Fruit fly (Drosophila melanogaster) whole organism, embryonic: ENCODE data around the gene east.

Experiments
- ATbp ChIP-seq: fragments of 200-800 bp; sonication (Bioruptor generic); optimal IDR thresholded peaks from 2 replicates; lab custom pipeline; 2017; ENCODE audit warnings: missing biosample characterization, mild to moderate bottlenecking, missing genetic modification characterization, missing genetic modification reagents
- Awh ChIP-seq: fragments of 200-800 bp; sonication (Bioruptor generic); IDR thresholded peaks from 2 replicates; pipeline ENCODE4, ENCODE4 v1.3.6; 2022; ENCODE audit warnings: missing biosample characterization, missing genetic modification characterization
- B-H2 ChIP-seq: fragments of 200-800 bp; sonication (Bioruptor generic); optimal IDR thresholded peaks from 2 replicates; lab custom pipeline; 2018; ENCODE audit warnings: missing biosample characterization, mild to moderate bottlenecking, missing genetic modification characterization
- Blimp-1 ChIP-seq: fragments of 200-800 bp; sonication (Bioruptor generic); optimal IDR thresholded peaks from 3 replicates; lab custom pipeline; 2018; ENCODE audit warnings: missing biosample characterization, missing genetic modification characterization, mild to moderate bottlenecking, moderate library complexity, missing genetic modification reagents
- CG10147 ChIP-seq: fragments of 200-800 bp; sonication (Bioruptor generic); optimal IDR thresholded peaks from 2 replicates; lab custom pipeline; 2019; ENCODE audit warnings: missing biosample characterization, mild to moderate bottlenecking, missing genetic modification characterization, moderate library complexity
- CG10565 ChIP-seq: fragments of 200-800 bp; sonication (Bioruptor generic); optimal IDR thresholded peaks from 3 replicates; lab custom pipeline; 2016; ENCODE audit warnings: missing biosample characterization, mild to moderate bottlenecking, missing genetic modification characterization
- CG12299 ChIP-seq: fragments of 200-800 bp; sonication (Bioruptor generic); optimal IDR thresholded peaks from 2 replicates; lab custom pipeline; 2018; ENCODE audit warnings: missing biosample characterization, mild to moderate bottlenecking, missing genetic modification characterization
- CG1233 ChIP-seq: fragments of 200-800 bp; sonication (Bioruptor generic); optimal IDR thresholded peaks from 4 replicates; lab custom pipeline; 2018; ENCODE audit warnings: missing biosample characterization, mild to moderate bottlenecking, missing genetic modification characterization
- CG14014 ChIP-seq: fragments of 200-800 bp; sonication (Bioruptor generic); IDR thresholded peaks from 2 replicates; pipeline ENCODE4 v1.3.6; 2022; ENCODE audit warnings: missing biosample characterization, missing genetic modification characterization
- CG1647 ChIP-seq: fragments of 200-800 bp; sonication (Bioruptor generic); optimal IDR thresholded peaks from 3 replicates; lab custom pipeline; 2016; ENCODE audit warnings: missing biosample characterization, missing genetic modification characterization
- CG18599 ChIP-seq: fragments of 200-800 bp; sonication (Bioruptor generic); optimal IDR thresholded peaks from 3 replicates; lab custom pipeline; 2017; ENCODE audit warnings: missing biosample characterization, missing genetic modification characterization, mild to moderate bottlenecking, moderate library complexity, missing genetic modification reagents
- CG2116 ChIP-seq: fragments of 200-800 bp; sonication (Bioruptor generic); optimal IDR thresholded peaks from 3 replicates; lab custom pipeline; 2018; ENCODE audit warnings: missing biosample characterization, mild to moderate bottlenecking, missing genetic modification characterization
- CG2678 ChIP-seq: fragments of 200-800 bp; sonication (Bioruptor generic); optimal IDR thresholded peaks from 3 replicates; lab custom pipeline; 2019; ENCODE audit warnings: missing biosample characterization, mild to moderate bottlenecking, missing genetic modification characterization, moderate library complexity
- CG31224 ChIP-seq: fragments of 200-800 bp; sonication (Bioruptor generic); IDR thresholded peaks from 2 replicates; pipeline ENCODE4 v1.3.6; 2022; ENCODE audit warnings: missing biosample characterization, missing genetic modification characterization
- CG32767 ChIP-seq: fragments of 200-800 bp; sonication (Bioruptor generic); IDR thresholded peaks from 2 replicates; pipeline ENCODE4 v1.3.6; 2022; ENCODE audit warnings: missing biosample characterization, missing genetic modification characterization
- CG43689 ChIP-seq: fragments of 200-800 bp; sonication (Bioruptor generic); IDR thresholded peaks from 2 replicates; pipeline ENCODE4 v1.3.6; 2022; ENCODE audit warnings: missing biosample characterization, missing genetic modification characterization
- CHES-1-like ChIP-seq: fragments of 200-800 bp; sonication (Bioruptor generic); optimal IDR thresholded peaks from 2 replicates; lab custom pipeline; 2016; ENCODE audit warnings: missing biosample characterization, missing genetic modification characterization
- D19A ChIP-seq: fragments of 200-800 bp; optimal IDR thresholded peaks from 3 replicates; lab custom pipeline; 2019; ENCODE audit warnings: missing biosample characterization, mild to moderate bottlenecking, missing genetic modification characterization, moderate library complexity
- Deaf1 ChIP-seq: fragments of 200-800 bp; optimal IDR thresholded peaks from 3 replicates; lab custom pipeline; 2019; ENCODE audit warnings: missing biosample characterization, mild to moderate bottlenecking, missing genetic modification characterization, moderate library complexity
- Drgx ChIP-seq: fragments of 200-800 bp; sonication (Bioruptor generic); IDR thresholded peaks from 2 replicates; pipeline ENCODE4 v1.3.6; 2022; ENCODE audit warnings: missing biosample characterization, missing genetic modification characterization
- Eip74EF ChIP-seq, 2 experiments: fragments of 200-800 bp in 1 of 2; fragments of >200 bp in 1 of 2; sonication (Bioruptor generic) in 1 of 2; optimal IDR thresholded peaks; 2 replicates each; lab custom pipeline; 2017 to 2019; ENCODE audit warnings: missing biosample characterization in 2 of 2, missing genetic modification characterization in 2 of 2, mild to moderate bottlenecking in 1 of 2, moderate library complexity in 1 of 2
- HLH3B ChIP-seq: fragments of 200-800 bp; sonication (Bioruptor generic); IDR thresholded peaks from 2 replicates; pipeline ENCODE4 v1.3.6; 2022; ENCODE audit warnings: missing biosample characterization, missing genetic modification characterization
- HmgZ ChIP-seq: fragments of 200-800 bp; sonication (Bioruptor generic); optimal IDR thresholded peaks from 2 replicates; lab custom pipeline; 2018; ENCODE audit warnings: missing biosample characterization, mild to moderate bottlenecking, missing genetic modification characterization
- Pdp1 ChIP-seq, 2 experiments: fragments of 200-800 bp; sonication (Bioruptor generic); optimal IDR thresholded peaks; 3 replicates each; lab custom pipeline; 2016; ENCODE audit warnings: missing biosample characterization in 2 of 2, missing genetic modification characterization in 2 of 2, mild to moderate bottlenecking in 1 of 2, moderate library complexity in 1 of 2
- Scr ChIP-seq: fragments of 200-800 bp; sonication (Bioruptor generic); IDR thresholded peaks from 2 replicates; pipeline ENCODE4 v1.3.6; 2022; ENCODE audit warnings: missing biosample characterization, missing genetic modification characterization; ENCODE audit not compliant: partially characterized antibody
- Taf1 ChIP-seq: fragments of 200-800 bp; sonication (Bioruptor generic); IDR thresholded peaks from 2 replicates; pipeline ENCODE4 v1.3.6; 2022; ENCODE audit warnings: missing biosample characterization, missing genetic modification characterization
- danr ChIP-seq: fragments of 200-800 bp; sonication (Bioruptor generic); IDR thresholded peaks from 2 replicates; pipeline ENCODE4 v1.3.6; 2022; ENCODE audit warnings: missing biosample characterization, missing genetic modification characterization
- dm ChIP-seq: fragments of 200-800 bp; sonication (Bioruptor generic); optimal IDR thresholded peaks from 3 replicates; lab custom pipeline; 2016; ENCODE audit warnings: missing biosample characterization, missing genetic modification characterization
- ems ChIP-seq: fragments of 200-800 bp; sonication (Bioruptor generic); optimal IDR thresholded peaks from 3 replicates; lab custom pipeline; 2016; ENCODE audit warnings: missing biosample characterization, missing genetic modification characterization
- gsb-n ChIP-seq: fragments of 200-800 bp; sonication (Bioruptor generic); optimal IDR thresholded peaks from 3 replicates; lab custom pipeline; 2018; ENCODE audit warnings: missing biosample characterization, mild to moderate bottlenecking, missing genetic modification characterization
- hb ChIP-seq: fragments of 200-800 bp; sonication (Bioruptor generic); IDR thresholded peaks from 3 replicates; pipeline ENCODE4 v1.3.6; 2022; ENCODE audit warnings: missing biosample characterization, missing genetic modification characterization; ENCODE audit not compliant: partially characterized antibody
- maf-S ChIP-seq: fragments of 200-800 bp; sonication (Bioruptor generic); optimal IDR thresholded peaks from 2 replicates; lab custom pipeline; 2016; ENCODE audit warnings: missing biosample characterization, missing genetic modification characterization
- mirr ChIP-seq: fragments of 200-800 bp; sonication (Bioruptor generic); optimal IDR thresholded peaks from 3 replicates; lab custom pipeline; 2018; ENCODE audit warnings: missing biosample characterization, mild to moderate bottlenecking, missing genetic modification characterization
- shn ChIP-seq: fragments of 200-800 bp; sonication (Bioruptor generic); optimal IDR thresholded peaks from 3 replicates; lab custom pipeline; 2016; ENCODE audit warnings: missing biosample characterization, missing genetic modification characterization
- sna ChIP-seq: fragments of 200-800 bp; sonication (Bioruptor generic); IDR thresholded peaks from 2 replicates; pipeline ENCODE4 v1.3.6; 2022; ENCODE audit warnings: missing biosample characterization, missing genetic modification characterization; ENCODE audit not compliant: partially characterized antibody
- usp ChIP-seq: fragments of >200 bp; optimal IDR thresholded peaks from 2 replicates; lab custom pipeline; 2017; ENCODE audit warnings: missing biosample characterization, missing genetic modification characterization
- zen2 ChIP-seq: fragments of 200-800 bp; sonication (Bioruptor generic); IDR thresholded peaks from 3 replicates; pipeline ENCODE4 v1.3.6; 2022; ENCODE audit warnings: missing biosample characterization, missing genetic modification characterization; ENCODE audit not compliant: partially characterized antibody

east gene

dm6 chrX:1975879-1976601 is 34.6 kb upstream of the east start (continued):
- TF ChIP-seq CHES-1-like (no peak), dm (GFP tag; lab: Kevin White, UChicago) (peak; percentile 23), zen2 (GFP tag; lab: Robert Waterston, UW) (peak; percentile 32; the same call in 1 of the 3 replicates), Deaf1 (tag; lab: Kevin White, UChicago) (peak; percentile 97), HLH3B (GFP tag; lab: Robert Waterston, UW) (no peak), CG10565 (GFP tag; lab: Kevin White, UChicago) (no peak), usp (no peak), maf-S (GFP tag; lab: Kevin White, UChicago) (no peak), CG31224 (GFP tag; lab: Robert Waterston, UW) (no peak), danr (GFP tag; lab: Robert Waterston, UW) (no peak), Eip74EF (GFP tag; optimal IDR thresholded peaks at IDR 0.05; lab: Kevin White, UChicago) (peak in 1 of 2 experiments; percentile 14), mirr (GFP tag; lab: Kevin White, UChicago) (no peak), HmgZ (tag; lab: Kevin White, UChicago) (no peak), Drgx (peak; percentile 51), CG1647 (no peak), CG32767 (GFP tag; lab: Robert Waterston, UW) (no peak), CG10147 (GFP tag; lab: Kevin White, UChicago) (no peak), B-H2 (no peak), sna (GFP tag; lab: Robert Waterston, UW) (0 out of 2 replicates have a peak, but pooled peaks have one; percentile 26), shn (GFP tag; lab: Kevin White, UChicago) (no peak), ATbp (GFP tag; lab: Kevin White, UChicago) (peak; percentile 37), Blimp-1 (GFP tag; lab: Kevin White, UChicago) (peak; percentile 98), Pdp1 (GFP tag; optimal IDR thresholded peaks at IDR 0.05; lab: Kevin White, UChicago) (peak in 1 of 2 experiments; percentile 93), Awh (0 out of 2 replicates have a peak, but pooled peaks have one; percentile 5), hb (no peak), CG1233 (GFP tag; lab: Kevin White, UChicago) (no peak), Scr (no peak), CG43689 (no peak), CG12299 (tag; lab: Kevin White, UChicago) (no peak), Taf1 (GFP tag; lab: Robert Waterston, UW) (no peak), gsb-n (tag; lab: Kevin White, UChicago) (no peak), ems (GFP tag; lab: Kevin White, UChicago) (no peak)
- TF ChIP-seq, all 482 proteins: peak for 29

dm6 chrX:1979031-1979430 is 31.6 kb upstream of the east start:
- TF ChIP-seq D19A (tag; lab: Kevin White, UChicago) = peak; percentile 29
- peak; percentile 57 for TF ChIP-seq Drgx
- no peak for TF ChIP-seq CG2678 (tag; lab: Kevin White, UChicago)
- TF ChIP-seq CG18599 = no peak
- TF ChIP-seq, all 482 proteins: peak for 2

- TF ChIP-seq CG14014 (GFP tag; lab: Robert Waterston, UW) (no peak), Pdp1 (GFP tag; optimal IDR thresholded peaks at IDR 0.05; lab: Kevin White, UChicago) (peak in 1 of 2 experiments; percentile 73), Drgx (peak; percentile 89), CG2116 (GFP tag; lab: Kevin White, UChicago) (no peak), Blimp-1 (GFP tag; lab: Kevin White, UChicago) (peak; percentile 46)
- TF ChIP-seq, all 482 proteins: peak for 3
Observed at dm6 chrX:1979673-1980072, 31.0 kb upstream of the east start.
